Worm (Caenorhabditis elegans) whole organism, L1 larva: ENCODE data around the gene F33C8.4.

Experiments used
- C04F5.9 ChIP-seq: sonication (generic microtip); optimal IDR thresholded peaks from 2 replicates; lab custom pipeline; 2016; ENCODE audit warnings: missing genetic modification characterization, missing compliant biosample characterization
- C16A3.4 ChIP-seq: fragments of 150-350 bp; optimal IDR thresholded peaks from 2 replicates; lab custom pipeline; 2014; ENCODE audit warnings: missing biosample characterization, missing genetic modification characterization
- C34B4.2 ChIP-seq: sonication (generic microtip); optimal IDR thresholded peaks from 2 replicates; lab custom pipeline; 2017; ENCODE audit warnings: mild to moderate bottlenecking, missing genetic modification characterization, missing compliant biosample characterization
- aha-1 ChIP-seq: fragments of 150-350 bp; optimal IDR thresholded peaks from 2 replicates; lab custom pipeline; 2014; ENCODE audit warnings: missing biosample characterization, missing genetic modification characterization
- aly-2 ChIP-seq: fragments of 150-350 bp; optimal IDR thresholded peaks from 2 replicates; lab custom pipeline; 2014; ENCODE audit warnings: missing biosample characterization, missing genetic modification characterization
- ama-1 ChIP-seq: fragments of 150-350 bp; optimal IDR thresholded peaks from 2 replicates; lab custom pipeline; 2014
- ceh-82 ChIP-seq, 3 experiments: fragments of 150-350 bp in 1 of 3; sonication (generic microtip) in 2 of 3; optimal IDR thresholded peaks; 2 replicates each; lab custom pipeline; 2014 to 2017; ENCODE audit warnings: missing biosample characterization in 3 of 3, missing genetic modification characterization in 3 of 3
- ceh-90 ChIP-seq: sonication (generic microtip); optimal IDR thresholded peaks from 2 replicates; lab custom pipeline; 2016; ENCODE audit warnings: missing genetic modification characterization, missing compliant biosample characterization
- ces-1 ChIP-seq: fragments of 150-350 bp; optimal IDR thresholded peaks from 2 replicates; lab custom pipeline; 2014; ENCODE audit warnings: missing biosample characterization, missing genetic modification reagents, missing genetic modification characterization
- dsc-1 ChIP-seq: sonication (generic microtip); optimal IDR thresholded peaks from 2 replicates; lab custom pipeline; 2016; ENCODE audit warnings: mild to moderate bottlenecking, missing genetic modification characterization, missing compliant biosample characterization
- efl-1 ChIP-seq, 4 experiments: fragments of 150-350 bp; optimal IDR thresholded peaks in 3 of 4; peaks in 1 of 4; 1 replicate in 1 of 4; 2 replicates in 3 of 4; lab custom pipeline; 2014; ENCODE audit warnings: missing biosample characterization in 2 of 4, missing genetic modification characterization in 2 of 4, missing genetic modification reagents in 2 of 4
- egl-27 ChIP-seq, 2 experiments: fragments of 150-350 bp in 1 of 2; sonication (generic microtip); optimal IDR thresholded peaks; 3 replicates each; lab custom pipeline; 2017 to 2018; ENCODE audit warnings: missing biosample characterization in 2 of 2, missing genetic modification characterization in 2 of 2, missing genetic modification reagents in 2 of 2
- elt-2 ChIP-seq: sonication (generic microtip); optimal IDR thresholded peaks from 2 replicates; lab custom pipeline; 2016; ENCODE audit warnings: missing genetic modification characterization, mild to moderate bottlenecking, inconsistent platforms, missing compliant biosample characterization, missing genetic modification reagents
- fkh-10 ChIP-seq: sonication (generic microtip); optimal IDR thresholded peaks from 2 replicates; lab custom pipeline; 2017; ENCODE audit warnings: missing biosample characterization, missing genetic modification reagents, missing genetic modification characterization
- fkh-4 ChIP-seq: sonication (generic microtip); optimal IDR thresholded peaks from 2 replicates; lab custom pipeline; 2016; ENCODE audit warnings: missing compliant biosample characterization, missing genetic modification characterization, borderline replicate concordance
- fos-1 ChIP-seq: fragments of 150-350 bp; optimal IDR thresholded peaks from 2 replicates; lab custom pipeline; 2014; ENCODE audit warnings: missing biosample characterization, missing genetic modification characterization
- hlh-17 ChIP-seq: fragments of 200-800 bp; sonication (Bioruptor generic); optimal IDR thresholded peaks from 2 replicates; lab custom pipeline; 2018; ENCODE audit warnings: missing genetic modification characterization, mild to moderate bottlenecking, missing compliant biosample characterization, moderate library complexity, borderline replicate concordance
- hpl-2 ChIP-seq: fragments of 150-350 bp; optimal IDR thresholded peaks from 2 replicates; lab custom pipeline; 2014; ENCODE audit warnings: missing biosample characterization, missing genetic modification reagents, missing genetic modification characterization
- irx-1 ChIP-seq: sonication (generic microtip); optimal IDR thresholded peaks from 2 replicates; lab custom pipeline; 2016; ENCODE audit warnings: missing genetic modification characterization, missing compliant biosample characterization
- isw-1 ChIP-seq: fragments of 200-800 bp; sonication (Bioruptor generic); IDR thresholded peaks from 2 replicates; pipeline ENCODE4 v1.3.6; 2022; ENCODE audit warnings: missing genetic modification characterization, missing compliant biosample characterization
- jun-1 ChIP-seq: fragments of 150-350 bp; optimal IDR thresholded peaks from 2 replicates; lab custom pipeline; 2014; ENCODE audit warnings: missing biosample characterization, missing genetic modification reagents, missing genetic modification characterization
- lin-39 ChIP-seq: fragments of 150-350 bp; optimal IDR thresholded peaks from 2 replicates; lab custom pipeline; 2014; ENCODE audit warnings: missing biosample characterization, missing genetic modification reagents, missing genetic modification characterization
- lir-3 ChIP-seq: sonication (generic microtip); optimal IDR thresholded peaks from 2 replicates; lab custom pipeline; 2016; ENCODE audit warnings: mild to moderate bottlenecking, missing genetic modification characterization, moderate library complexity, missing compliant biosample characterization; ENCODE audit not compliant: poor library complexity
- lsy-2 ChIP-seq, 2 experiments: fragments of 150-350 bp; optimal IDR thresholded peaks; 2 replicates each; lab custom pipeline; 2014; ENCODE audit warnings: missing biosample characterization in 2 of 2, missing genetic modification characterization in 2 of 2
- mab-9 ChIP-seq: fragments of 200-800 bp; sonication (Bioruptor generic); IDR thresholded peaks from 2 replicates; pipeline ENCODE4 v1.3.6; 2022; ENCODE audit warnings: missing genetic modification reagents, missing genetic modification characterization, missing compliant biosample characterization
- mdl-1 ChIP-seq, 2 experiments: fragments of 150-350 bp; optimal IDR thresholded peaks; 2 replicates each; lab custom pipeline; 2014 to 2017; ENCODE audit warnings: missing biosample characterization in 2 of 2, missing genetic modification characterization in 2 of 2, inconsistent platforms in 1 of 2
- mep-1 ChIP-seq: fragments of 150-350 bp; optimal IDR thresholded peaks from 2 replicates; lab custom pipeline; 2014; ENCODE audit warnings: missing biosample characterization, missing genetic modification characterization
- nhr-11 ChIP-seq: fragments of 150-350 bp; optimal IDR thresholded peaks from 2 replicates; lab custom pipeline; 2014; ENCODE audit warnings: missing biosample characterization, missing genetic modification characterization
- nhr-19 ChIP-seq: fragments of 200-800 bp; sonication (Bioruptor generic); conservative IDR thresholded peaks from 2 replicates; pipeline ENCODE4 v1.3.6; 2022; ENCODE audit warnings: missing genetic modification characterization, missing compliant biosample characterization
- nhr-71 ChIP-seq: sonication (generic microtip); optimal IDR thresholded peaks from 2 replicates; lab custom pipeline; 2016; ENCODE audit warnings: mild to moderate bottlenecking, missing genetic modification characterization, moderate library complexity, missing compliant biosample characterization
- nhr-85 ChIP-seq: sonication (generic microtip); peaks from one replicate; lab custom pipeline; 2016; ENCODE audit warnings: missing genetic modification characterization, inconsistent platforms, missing compliant biosample characterization
- nhr-90 ChIP-seq: sonication (generic microtip); optimal IDR thresholded peaks from 2 replicates; lab custom pipeline; 2016; ENCODE audit warnings: mild to moderate bottlenecking, missing genetic modification characterization, missing compliant biosample characterization; ENCODE audit not compliant: poor library complexity
- pag-3 ChIP-seq: sonication (generic microtip); optimal IDR thresholded peaks from 2 replicates; lab custom pipeline; 2017; ENCODE audit warnings: missing genetic modification characterization, mild to moderate bottlenecking, missing compliant biosample characterization, antibody characterized with exemption, borderline replicate concordance; ENCODE audit not compliant: insufficient read depth
- pqm-1 ChIP-seq: sonication (generic microtip); optimal IDR thresholded peaks from 3 replicates; lab custom pipeline; 2017; ENCODE audit warnings: missing biosample characterization, missing genetic modification characterization
- rnt-1 ChIP-seq: sonication (generic microtip); optimal IDR thresholded peaks from 2 replicates; lab custom pipeline; 2016; ENCODE audit warnings: mild to moderate bottlenecking, missing genetic modification characterization, moderate library complexity, missing compliant biosample characterization
- snpc-4 ChIP-seq: fragments of 150-350 bp; optimal IDR thresholded peaks from 2 replicates; lab custom pipeline; 2014; ENCODE audit warnings: missing biosample characterization, missing genetic modification characterization
- snu-23 ChIP-seq: sonication (generic microtip); optimal IDR thresholded peaks from 2 replicates; lab custom pipeline; 2016; ENCODE audit warnings: missing genetic modification characterization, missing compliant biosample characterization
- sox-4 ChIP-seq: sonication (generic microtip); optimal IDR thresholded peaks from 2 replicates; lab custom pipeline; 2016; ENCODE audit warnings: missing genetic modification characterization, missing compliant biosample characterization
- unc-130 ChIP-seq: fragments of 150-350 bp; optimal IDR thresholded peaks from 2 replicates; lab custom pipeline; 2017; ENCODE audit warnings: missing biosample characterization, missing genetic modification characterization, inconsistent platforms
- unc-30 ChIP-seq: sonication (generic microtip); optimal IDR thresholded peaks from 2 replicates; lab custom pipeline; 2017; ENCODE audit warnings: missing biosample characterization, missing genetic modification characterization
- unc-86 ChIP-seq: sonication (generic microtip); optimal IDR thresholded peaks from 2 replicates; lab custom pipeline; 2016; ENCODE audit warnings: missing genetic modification characterization, missing compliant biosample characterization
- vab-15 ChIP-seq: sonication (generic microtip); optimal IDR thresholded peaks from 2 replicates; lab custom pipeline; 2017; ENCODE audit warnings: missing genotype, mild to moderate bottlenecking, missing genetic modification characterization, missing compliant biosample characterization
- xbp-1 ChIP-seq: sonication (generic microtip); optimal IDR thresholded peaks from 2 replicates; lab custom pipeline; 2016; ENCODE audit warnings: missing genetic modification characterization, missing compliant biosample characterization

Gene F33C8.4

DNA sequence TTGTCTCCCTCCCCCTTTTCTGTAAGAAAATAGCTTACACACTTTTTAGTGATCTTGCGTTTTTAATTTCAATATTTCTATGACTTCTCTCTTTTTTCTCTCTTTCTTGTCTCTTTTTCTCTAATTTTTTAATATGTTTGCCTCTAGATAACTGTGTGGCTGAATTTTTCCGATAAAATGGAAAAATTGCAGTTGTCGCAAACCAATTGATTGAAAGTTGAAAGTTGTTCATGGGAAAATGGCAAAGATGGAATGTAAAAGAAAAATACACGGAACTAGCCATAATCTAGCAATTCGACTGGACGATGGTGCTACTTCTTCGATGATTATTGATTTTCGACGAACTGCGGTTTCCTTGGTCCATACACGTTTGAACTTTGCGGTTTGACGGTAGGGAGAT, 23.8 kb downstream of the F33C8.4 start:
- no peak for TF ChIP-seq nhr-19 (GFP tag; lab: Robert Waterston, UW)
- TF ChIP-seq elt-2 (tag; lab: Kevin White, UChicago) = peak; percentile 8

ce11 chrX:14756606-14757005, 24.5 kb downstream of the F33C8.4 start:
- TF ChIP-seq nhr-71 (no peak), efl-1 (optimal IDR thresholded peaks at IDR 0.05; lab: Kevin White, UChicago) (no peak), efl-1 (GFP tag; optimal IDR thresholded peaks at IDR 0.05 in 1 of 2; lab: Kevin White, UChicago) (peak in 1 of 2 experiments; percentile 31)
- TF ChIP-seq, all 84 proteins: peak for 1

DNA sequence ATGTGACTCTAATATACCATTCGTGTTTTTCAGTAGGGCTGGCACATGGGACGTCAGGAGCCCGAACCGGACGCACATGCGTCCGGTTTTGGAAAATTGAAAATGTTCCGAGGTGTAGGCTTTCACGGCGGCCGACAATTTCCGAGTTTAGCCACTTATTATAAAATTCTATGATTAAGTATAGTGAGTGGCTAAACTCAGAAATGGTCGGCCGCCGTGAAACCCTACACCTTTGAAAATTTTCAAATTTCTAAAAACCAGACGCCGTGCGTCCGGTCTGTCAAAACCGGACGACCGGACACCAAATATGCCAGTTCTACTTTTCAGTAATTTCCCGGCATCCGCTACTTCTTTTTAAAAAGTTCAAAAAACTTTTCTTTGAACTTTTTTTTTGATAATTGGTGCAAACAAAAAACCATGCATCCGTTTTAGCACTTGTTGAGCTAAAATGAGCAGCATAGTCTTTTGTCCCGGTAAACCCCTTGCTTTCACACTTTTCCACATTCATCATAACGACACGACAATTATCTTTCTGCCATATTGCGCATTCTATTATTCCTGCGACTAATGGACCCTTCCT, 25.6 kb downstream of the F33C8.4 start:
- TF ChIP-seq nhr-85 (tag; lab: Kevin White, UChicago) = peak; percentile 31
- TF ChIP-seq unc-130 (tag; lab: Kevin White, UChicago) = no peak
- peak; percentile 14 for TF ChIP-seq snpc-4 (tag; lab: Kevin White, UChicago)

DNA sequence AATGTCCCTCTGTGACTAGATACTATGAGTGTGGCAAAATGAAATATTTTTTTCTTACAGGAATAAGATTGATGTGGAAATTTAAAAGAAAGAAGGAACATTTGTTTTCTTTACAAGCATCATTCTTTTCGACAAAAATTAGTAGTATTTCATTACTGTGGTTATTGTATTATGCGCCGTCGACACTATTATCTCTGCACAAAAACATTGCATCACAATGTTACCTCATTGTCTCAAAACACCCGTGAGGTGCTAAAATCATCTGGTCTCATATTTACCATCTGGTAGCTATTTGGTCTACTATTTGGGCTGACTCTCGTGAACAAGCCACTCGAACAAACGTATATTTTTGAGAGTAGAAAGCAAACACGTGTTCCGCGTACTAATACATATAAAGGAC, 27.5 kb downstream of the F33C8.4 start:
- TF ChIP-seq vab-15 (no peak), aha-1 (tag; lab: Kevin White, UChicago) (no peak), unc-30 (tag; lab: Kevin White, UChicago) (no peak), elt-2 (tag; lab: Kevin White, UChicago) (no peak), ceh-90 (no peak), aly-2 (tag; lab: Kevin White, UChicago) (no peak), snu-23 (GFP tag; lab: Kevin White, UChicago) (no peak), mab-9 (GFP tag; lab: Robert Waterston, UW) (no peak), rnt-1 (tag; lab: Kevin White, UChicago) (no peak), sox-4 (tag; lab: Kevin White, UChicago) (no peak), C34B4.2 (tag; lab: Kevin White, UChicago) (no peak), jun-1 (no peak), hpl-2 (GFP tag; lab: Kevin White, UChicago) (no peak), unc-86 (no peak), C04F5.9 (tag; lab: Kevin White, UChicago) (no peak), pqm-1 (no peak)

DNA sequence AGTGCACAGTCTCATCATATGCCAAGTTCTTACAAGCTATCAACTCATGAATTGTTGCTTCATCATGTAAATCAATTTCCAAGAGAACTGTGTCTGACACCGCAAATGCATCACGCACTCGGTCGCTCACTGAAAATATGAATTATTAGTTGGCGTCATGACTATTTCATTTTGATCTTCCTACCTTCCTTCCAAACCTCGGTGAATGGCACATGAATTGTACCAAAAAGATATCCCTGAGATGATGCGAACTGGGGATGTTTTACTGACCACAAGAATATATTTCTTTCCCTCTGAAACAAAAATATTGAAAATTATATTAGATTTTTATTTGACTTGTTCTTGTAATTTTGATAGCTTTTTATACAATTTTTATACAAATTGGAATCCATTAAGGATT, 28.1 kb downstream of the F33C8.4 start:
- TF ChIP-seq snpc-4 (tag; lab: Kevin White, UChicago) (no peak), pqm-1 (no peak), nhr-90 (tag; lab: Kevin White, UChicago) (no peak), unc-130 (tag; lab: Kevin White, UChicago) (no peak), hlh-17 (GFP tag; lab: Kevin White, UChicago) (no peak), nhr-71 (no peak), irx-1 (tag; lab: Kevin White, UChicago) (no peak), fkh-10 (GFP tag; lab: Kevin White, UChicago) (no peak), dsc-1 (no peak), nhr-11 (tag; lab: Kevin White, UChicago) (no peak), xbp-1 (tag; lab: Kevin White, UChicago) (no peak), C16A3.4 (tag; lab: Kevin White, UChicago) (no peak)

DNA sequence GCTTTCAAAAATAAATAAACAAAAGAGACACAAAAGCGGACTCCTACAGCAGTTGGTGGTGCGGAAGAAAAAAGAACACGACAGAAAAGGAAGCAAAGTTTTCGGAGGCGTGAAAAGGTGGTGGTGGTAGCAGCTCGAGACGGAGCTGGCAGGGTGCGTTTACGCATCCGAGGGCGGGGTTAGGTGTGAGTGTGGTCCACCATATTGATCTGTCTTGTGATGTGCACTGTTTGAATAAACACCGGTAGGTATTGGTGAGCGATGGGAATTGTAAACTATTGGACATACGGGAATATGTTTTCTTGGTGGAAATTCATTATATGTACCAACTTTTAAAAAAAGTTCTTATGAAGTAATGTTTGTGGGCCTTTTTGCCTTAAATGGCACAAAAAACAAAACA, 28.9 kb downstream of the F33C8.4 start, which contains the start of gene C05G5.5:
TSS of gene C05G5.5 (minus strand) at position 101 of the 400 bp plus-strand sequence.
- TF ChIP-seq fkh-4 (tag; lab: Kevin White, UChicago) = no peak
- no peak for TF ChIP-seq fos-1
- no peak for TF ChIP-seq ceh-82 (tag; optimal IDR thresholded peaks at IDR 0.05; lab: Kevin White, UChicago)
- TF ChIP-seq ama-1 = no peak
- no peak for TF ChIP-seq vab-15
- TF ChIP-seq mep-1 (tag; lab: Kevin White, UChicago) = no peak
- TF ChIP-seq dsc-1 = no peak
- TF ChIP-seq lsy-2 (tag; optimal IDR thresholded peaks at IDR 0.05; lab: Kevin White, UChicago) = no peak
- no peak for TF ChIP-seq hpl-2 (GFP tag; lab: Kevin White, UChicago)
- no peak for TF ChIP-seq pag-3 (tag; lab: Kevin White, UChicago)
- TF ChIP-seq snu-23 (GFP tag; lab: Kevin White, UChicago) = no peak
- no peak for TF ChIP-seq egl-27 (tag; optimal IDR thresholded peaks at IDR 0.05; lab: Kevin White, UChicago)
- no peak for TF ChIP-seq lin-39 (tag; lab: Kevin White, UChicago)
- no peak for TF ChIP-seq ces-1
- no peak for TF ChIP-seq nhr-90 (tag; lab: Kevin White, UChicago)
- TF ChIP-seq isw-1 (GFP tag; lab: Robert Waterston, UW) = no peak
- no peak for TF ChIP-seq lir-3 (tag; lab: Kevin White, UChicago)
- no peak for TF ChIP-seq mdl-1 (tag; optimal IDR thresholded peaks at IDR 0.05; lab: Kevin White, UChicago)
